Worm (Caenorhabditis elegans): Measurements from ENCODE around the gene gcy-20.
A peak's percentile ranks its signal among the peaks of the same experiment; 100 is the strongest.

The gcy-20 gene

DNA sequence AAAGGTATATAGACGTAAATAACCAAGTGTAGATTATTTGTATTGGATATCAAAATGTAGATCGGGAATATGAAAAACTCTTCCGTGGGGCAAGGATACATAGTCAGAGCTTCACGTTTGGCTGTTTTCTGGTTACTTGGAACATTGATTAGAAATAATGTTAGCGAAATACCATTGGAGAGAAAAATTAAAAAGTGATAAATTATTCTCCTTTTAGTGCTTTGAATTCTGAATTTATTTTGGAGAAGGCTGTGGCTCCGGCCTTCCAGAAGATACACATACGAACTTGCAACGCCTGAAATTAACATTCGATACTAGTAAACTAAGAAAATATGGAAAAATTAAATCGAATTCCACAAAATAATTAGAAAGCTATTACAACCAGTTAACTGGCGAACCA, 17.9 kb downstream of the gcy-20 start, which contains the start of gene srh-98:
srh-98 (minus strand) TSS at position 101 of the 400 bp plus-strand sequence.
- TF ChIP-seq ceh-28 (tag; optimal IDR thresholded peaks at IDR 0.05): no peak
- TF ChIP-seq nhr-76 (tag; optimal IDR thresholded peaks at IDR 0.05): no peak
- TF ChIP-seq pha-4 (tag; optimal IDR thresholded peaks at IDR 0.05): no peak
- no peak for TF ChIP-seq ceh-9 (tag; optimal IDR thresholded peaks at IDR 0.05)
- TF ChIP-seq nhr-77 (tag; optimal IDR thresholded peaks at IDR 0.05): no peak
- no peak for TF ChIP-seq jun-1 (tag; optimal IDR thresholded peaks at IDR 0.05)
- no peak for TF ChIP-seq fkh-2 (tag; optimal IDR thresholded peaks at IDR 0.05)
- TF ChIP-seq ceh-82 (tag; optimal IDR thresholded peaks at IDR 0.05): no peak
- no peak for TF ChIP-seq lin-39 (tag; optimal IDR thresholded peaks at IDR 0.05)
- TF ChIP-seq pqm-1 (tag; optimal IDR thresholded peaks at IDR 0.05): no peak
- TF ChIP-seq ztf-11 (tag; optimal IDR thresholded peaks at IDR 0.05): no peak
- TF ChIP-seq elt-2 (tag; optimal IDR thresholded peaks at IDR 0.05): no peak
- no peak for TF ChIP-seq nhr-43 (tag; optimal IDR thresholded peaks at IDR 0.05; ENCODE audit: poor library complexity, severe bottlenecking)
- TF ChIP-seq egl-5 (tag; optimal IDR thresholded peaks at IDR 0.05): no peak
- no peak for TF ChIP-seq nhr-67 (tag; optimal IDR thresholded peaks at IDR 0.05)
- no peak for TF ChIP-seq egl-27 (tag; optimal IDR thresholded peaks at IDR 0.05)
- no peak for TF ChIP-seq fkh-10 (GFP tag; optimal IDR thresholded peaks at IDR 0.05)
- TF ChIP-seq lsy-12 (tag; optimal IDR thresholded peaks at IDR 0.05): no peak
- TF ChIP-seq ztf-4 (tag; optimal IDR thresholded peaks at IDR 0.05): no peak

DNA sequence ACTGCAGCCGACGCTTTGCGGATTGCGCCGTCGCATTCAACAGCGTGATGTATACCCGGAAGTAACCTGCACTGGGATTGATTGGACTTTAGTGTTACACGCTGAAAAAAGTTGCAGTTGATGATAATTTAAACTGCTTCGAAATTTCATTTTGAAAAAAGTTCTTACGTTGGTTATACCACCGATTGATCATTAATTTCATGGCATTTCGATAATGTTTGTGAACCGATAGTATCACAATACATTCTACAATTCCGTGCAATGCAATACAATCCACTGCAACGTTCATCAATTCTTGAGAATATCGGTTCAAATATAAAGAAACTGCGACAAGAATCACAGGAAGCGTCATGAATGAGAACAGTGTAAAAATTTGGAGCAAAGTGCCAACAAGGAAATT, 18.5 kb downstream of the gcy-20 start, which contains the start of gene F21H7.3:
F21H7.3 (minus strand) TSS at position 101 of the 400 bp plus-strand sequence.
- no peak for TF ChIP-seq nhr-28 (tag; optimal IDR thresholded peaks at IDR 0.05)
- no peak for TF ChIP-seq lsy-12 (tag; optimal IDR thresholded peaks at IDR 0.05)
- TF ChIP-seq mdl-1 (tag; optimal IDR thresholded peaks at IDR 0.05): no peak
- no peak for TF ChIP-seq zag-1 (tag; optimal IDR thresholded peaks at IDR 0.05)
- no peak for TF ChIP-seq R02D3.7 (tag; optimal IDR thresholded peaks at IDR 0.05)
- TF ChIP-seq daf-12 (tag; optimal IDR thresholded peaks at IDR 0.05): no peak
- TF ChIP-seq pqm-1 (tag; optimal IDR thresholded peaks at IDR 0.05): no peak
- TF ChIP-seq nfya-1 (tag; optimal IDR thresholded peaks at IDR 0.05; ENCODE audit: insufficient read depth): no peak
- TF ChIP-seq fkh-2 (tag; optimal IDR thresholded peaks at IDR 0.05): no peak
- TF ChIP-seq skn-1 (tag; optimal IDR thresholded peaks at IDR 0.05): no peak

DNA sequence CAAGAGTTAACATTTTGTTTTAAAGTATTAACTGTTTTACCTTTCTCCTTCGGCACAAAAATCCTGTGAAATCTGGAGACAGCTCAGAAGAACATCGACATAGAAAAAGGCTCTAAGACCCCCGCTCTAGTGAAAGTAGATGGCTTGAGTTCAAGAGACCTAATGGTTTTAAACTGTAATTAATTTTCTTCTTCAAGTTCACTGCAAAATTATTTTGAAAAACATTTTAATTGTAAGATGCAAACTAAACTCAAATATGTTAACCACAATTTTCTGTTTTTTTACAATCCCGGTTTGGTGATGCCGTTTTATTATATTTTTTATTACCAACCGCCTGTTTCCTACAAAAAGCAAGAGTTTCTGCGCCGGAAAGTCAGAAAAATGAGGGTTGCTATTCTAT, 20.0 kb downstream of the gcy-20 start, which contains the start of gene clec-233:
clec-233 (plus strand) TSS at position 301 of the 400 bp plus-strand sequence.
- TF ChIP-seq mml-1 (tag; optimal IDR thresholded peaks at IDR 0.05): no peak
- TF ChIP-seq ceh-9 (tag; optimal IDR thresholded peaks at IDR 0.05): no peak
- TF ChIP-seq sea-2 (GFP tag; optimal IDR thresholded peaks at IDR 0.05): no peak
- no peak for TF ChIP-seq lsy-12 (tag; optimal IDR thresholded peaks at IDR 0.05)
- TF ChIP-seq elt-2 (tag; optimal IDR thresholded peaks at IDR 0.05): no peak
- no peak for TF ChIP-seq ama-1 (optimal IDR thresholded peaks at IDR 0.05)

DNA sequence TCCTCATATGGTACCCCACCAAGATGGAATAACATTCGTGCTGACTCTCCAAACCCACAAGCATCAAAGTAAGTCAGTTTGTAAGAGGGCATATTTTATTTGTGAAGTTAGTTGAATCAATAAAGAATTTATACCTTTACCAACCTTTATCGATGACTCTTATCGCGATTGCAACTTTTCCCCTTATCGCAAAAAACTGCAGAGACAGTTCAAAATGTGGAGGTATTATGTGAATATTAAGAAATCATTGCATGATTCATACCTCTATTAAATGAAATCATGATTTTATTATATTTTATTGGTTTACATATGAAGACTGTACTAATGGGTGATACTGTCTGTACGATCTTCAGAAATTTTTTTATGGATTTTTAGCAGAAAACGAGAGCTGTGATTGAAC, 21.4 kb downstream of the gcy-20 start, which contains the start of gene gst-22:
gst-22 (minus strand) TSS at position 103 of the 400 bp plus-strand sequence.
- TF ChIP-seq jun-1 (tag; optimal IDR thresholded peaks at IDR 0.05) (peak; percentile 48), lin-39 (tag; optimal IDR thresholded peaks at IDR 0.05) (no peak), aly-2 (tag; optimal IDR thresholded peaks at IDR 0.05) (no peak), lin-15B (tag; optimal IDR thresholded peaks at IDR 0.05) (no peak), ceh-28 (tag; optimal IDR thresholded peaks at IDR 0.05) (peak; percentile 2), ceh-16 (tag; optimal IDR thresholded peaks at IDR 0.05) (no peak), nhr-76 (tag; optimal IDR thresholded peaks at IDR 0.05) (no peak), nhr-43 (tag; optimal IDR thresholded peaks at IDR 0.05; ENCODE audit: poor library complexity, severe bottlenecking) (no peak), pqm-1 (tag; optimal IDR thresholded peaks at IDR 0.05) (peak; percentile 97), daf-12 (tag; optimal IDR thresholded peaks at IDR 0.05) (no peak), snpc-4 (tag; optimal IDR thresholded peaks at IDR 0.05) (no peak), elt-2 (tag; optimal IDR thresholded peaks at IDR 0.05) (peak; percentile 92), hmg-11 (tag; optimal IDR thresholded peaks at IDR 0.05) (no peak), elt-3 (tag; optimal IDR thresholded peaks at IDR 0.05) (no peak)

DNA sequence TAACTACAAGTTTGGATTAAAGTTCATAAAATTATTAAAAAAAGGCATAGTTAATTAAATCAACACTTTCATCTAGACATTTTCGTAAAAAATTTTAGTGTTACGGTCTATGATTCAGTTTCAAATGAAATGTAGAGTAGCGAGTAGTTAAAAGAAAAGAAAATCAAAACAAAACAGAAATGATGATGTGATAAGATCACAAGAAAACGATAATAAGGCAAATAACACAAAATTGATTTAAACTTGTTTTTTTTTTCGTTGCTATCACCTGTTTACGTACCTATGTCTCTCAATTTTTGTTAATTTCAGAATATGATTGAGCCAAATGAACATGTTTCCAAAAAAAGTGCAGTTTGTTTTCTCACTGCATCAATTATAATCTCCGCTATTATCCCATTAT, 23.7 kb downstream of the gcy-20 start, which contains the start of the genes F21H7.2 and F21H7.12:
F21H7.2 (minus strand) TSS at position 101 of the 400 bp plus-strand sequence.
F21H7.12 (plus strand) TSS at position 270 of the 400 bp plus-strand sequence.
- TF ChIP-seq ceh-82 (tag; optimal IDR thresholded peaks at IDR 0.05) (no peak), ceh-9 (tag; optimal IDR thresholded peaks at IDR 0.05) (no peak), nhr-11 (tag; optimal IDR thresholded peaks at IDR 0.05) (no peak), ZK546.5 (tag; optimal IDR thresholded peaks at IDR 0.05) (no peak), nhr-28 (tag; optimal IDR thresholded peaks at IDR 0.05) (no peak), eor-1 (tag; optimal IDR thresholded peaks at IDR 0.05) (no peak), egl-27 (tag; optimal IDR thresholded peaks at IDR 0.05) (no peak), unc-39 (tag; optimal IDR thresholded peaks at IDR 0.05) (no peak), fkh-10 (GFP tag; optimal IDR thresholded peaks at IDR 0.05) (no peak), nhr-23 (tag; optimal IDR thresholded peaks at IDR 0.05) (no peak)

All from whole organism, L3 larva.